Worm (Caenorhabditis elegans): ENCODE results near the gene F01F1.15.

F01F1.15 gene

ce11 chrIII:5906059-5906458 lies 36.7 kb upstream of the F01F1.15 start, which contains the start of gene dpff-1:
Gene dpff-1 (minus strand): TSS chrIII:5906346.
- TF ChIP-seq akir-1 (GFP tag; optimal IDR thresholded peaks at IDR 0.05): no peak
- TF ChIP-seq hmg-1.2 (GFP tag; IDR thresholded peaks at IDR 0.05): peak; percentile 19; the same call in 1 of the 2 replicates
- 0 out of 2 replicates have a peak, but pooled peaks have one; percentile 27 for TF ChIP-seq nfyb-1 (GFP tag; IDR thresholded peaks at IDR 0.05)
- TF ChIP-seq F33H1.4 (GFP tag; IDR thresholded peaks at IDR 0.05): peak; percentile 19; the same call in 1 of the 2 replicates

- TF ChIP-seq F55B11.4 (tag; optimal IDR thresholded peaks at IDR 0.05; ENCODE audit: borderline replicate concordance, insufficient read depth) (no peak), hlh-12 (tag; optimal IDR thresholded peaks at IDR 0.05) (no peak), B0035.1 (tag; optimal IDR thresholded peaks at IDR 0.05) (no peak), attf-3 (GFP tag; conservative IDR thresholded peaks at IDR 0.05) (no peak), ztf-6 (GFP tag; IDR thresholded peaks at IDR 0.05) (no peak), pbrm-1 (GFP tag; IDR thresholded peaks at IDR 0.05) (no peak), C06A6.2 (GFP tag; conservative IDR thresholded peaks at IDR 0.05) (no peak), C17E4.6 (GFP tag; IDR thresholded peaks at IDR 0.05) (no peak)
Measured at ce11 chrIII:5902558-5902957, 33.2 kb upstream of the F01F1.15 start.

- no peak for TF ChIP-seq nfya-1 (tag; optimal IDR thresholded peaks at IDR 0.05; ENCODE audit: borderline replicate concordance, insufficient read depth)
- peak; percentile 28 for TF ChIP-seq nhr-80 (tag; optimal IDR thresholded peaks at IDR 0.05)
- TF ChIP-seq hmg-1.2 (GFP tag; IDR thresholded peaks at IDR 0.05): peak; percentile 61; the same call in 1 of the 2 replicates
- no peak for TF ChIP-seq somi-1 (GFP tag; optimal IDR thresholded peaks at IDR 0.05)
- TF ChIP-seq ZK185.1 (tag; optimal IDR thresholded peaks at IDR 0.05; ENCODE audit: poor library complexity, severe bottlenecking): no peak
Measured at ce11 chrIII:5900709-5901108, 31.4 kb upstream of the F01F1.15 start.

- no peak for TF ChIP-seq xnd-1 (tag; optimal IDR thresholded peaks at IDR 0.05)
- no peak for TF ChIP-seq ccch-3 (GFP tag; optimal IDR thresholded peaks at IDR 0.05)
- TF ChIP-seq ceh-40 (GFP tag; IDR thresholded peaks at IDR 0.05): no peak
- TF ChIP-seq madf-10 (tag; optimal IDR thresholded peaks at IDR 0.05): no peak
Measured at ce11 chrIII:5898631-5899030, 29.3 kb upstream of the F01F1.15 start.

ce11 chrIII:5897468-5897867 lies 28.1 kb upstream of the F01F1.15 start:
- TF ChIP-seq nhr-179 (tag; optimal IDR thresholded peaks at IDR 0.05) (no peak), efl-1 (GFP tag; optimal IDR thresholded peaks at IDR 0.05) (peak; percentile 30), nfya-2 (GFP tag; IDR thresholded peaks at IDR 0.05) (no peak), hlh-26 (GFP tag; conservative IDR thresholded peaks at IDR 0.05) (no peak)

- no peak for TF ChIP-seq pha-4 (tag; optimal IDR thresholded peaks at IDR 0.05)
- TF ChIP-seq B0035.1 (tag; optimal IDR thresholded peaks at IDR 0.05): no peak
- no peak for TF ChIP-seq tbp1 (GFP tag; optimal IDR thresholded peaks at IDR 0.05)
- no peak for TF ChIP-seq B0336.3 (GFP tag; IDR thresholded peaks at IDR 0.05)
- no peak for TF ChIP-seq mcd-1 (GFP tag; IDR thresholded peaks at IDR 0.05)
- no peak for TF ChIP-seq let-526 (GFP tag; IDR thresholded peaks at IDR 0.05)
- TF ChIP-seq ama-1 (optimal IDR thresholded peaks at IDR 0.05): no peak
- no peak for TF ChIP-seq ama-1 (GFP tag; optimal IDR thresholded peaks at IDR 0.05)
- no peak for TF ChIP-seq hmg-20 (GFP tag; IDR thresholded peaks at IDR 0.05)
- no peak for TF ChIP-seq Y79H2A.3 (GFP tag; conservative IDR thresholded peaks at IDR 0.05)
- no peak for TF ChIP-seq chd-7 (tag; optimal IDR thresholded peaks at IDR 0.05)
- TF ChIP-seq K12H6.12 (tag; optimal IDR thresholded peaks at IDR 0.05): no peak
Measured at ce11 chrIII:5895913-5896312, 26.6 kb upstream of the F01F1.15 start, which contains the start of gene pxl-1. Gene pxl-1 (minus strand): TSS chrIII:5896013.

All from whole organism, young adult.